Fruit fly (Drosophila melanogaster): ENCODE data around the gene zfh1.

The zfh1 gene

DNA sequence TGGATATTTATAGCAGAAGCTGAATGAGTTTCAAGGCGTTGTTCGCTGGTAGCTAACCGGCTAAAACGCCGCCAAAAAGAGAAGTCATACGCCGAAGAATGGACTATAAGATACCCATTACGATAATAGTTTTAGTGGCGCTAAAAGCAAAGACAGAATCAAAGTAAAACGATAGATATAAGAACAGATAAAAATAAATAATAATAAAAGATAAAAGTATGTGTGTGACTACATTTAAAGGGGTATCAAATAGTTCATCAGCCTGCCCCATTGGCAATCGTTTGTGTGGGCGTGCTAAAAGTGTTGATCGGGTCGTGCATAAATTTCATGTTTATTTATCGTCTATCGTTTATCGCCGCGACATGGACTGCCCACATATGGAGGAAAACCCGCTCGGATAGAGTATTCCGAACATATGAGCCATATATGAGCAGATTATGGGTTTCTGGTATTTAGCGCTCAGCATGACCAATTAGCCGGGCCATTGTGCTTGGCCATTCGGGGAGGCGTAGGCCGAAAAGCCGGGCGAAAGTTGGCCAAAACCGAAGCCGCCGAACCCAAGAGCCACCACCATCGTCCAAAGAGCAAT is 31.7 kb downstream of the zfh1 start (continued):
- TF ChIP-seq NK7.1 (GFP tag; optimal IDR thresholded peaks at IDR 0.05) = no peak
- TF ChIP-seq CG8765 (GFP tag; IDR thresholded peaks at IDR 0.05) = no peak
- TF ChIP-seq CG16813 (GFP tag; IDR thresholded peaks at IDR 0.05; ENCODE audit: partially characterized antibody) = peak; percentile 49; the same call in 2 of the 3 replicates
- TF ChIP-seq H15 (GFP tag; IDR thresholded peaks at IDR 0.05) = peak; percentile 63; the same call in 1 of the 3 replicates
- 0 out of 2 replicates have a peak, but pooled peaks have one; percentile 4 for TF ChIP-seq Dref (GFP tag; IDR thresholded peaks at IDR 0.05)
- no peak for TF ChIP-seq CG9609 (GFP tag; optimal IDR thresholded peaks at IDR 0.05)
- TF ChIP-seq CG12071 (GFP tag; optimal IDR thresholded peaks at IDR 0.05) = peak; percentile 50
- TF ChIP-seq abd-A (tag; optimal IDR thresholded peaks at IDR 0.05) = peak; percentile 44
- no peak for TF ChIP-seq hkb (optimal IDR thresholded peaks at IDR 0.05)
- TF ChIP-seq hkb (GFP tag; IDR thresholded peaks at IDR 0.05) = peak; percentile 48
- no peak for TF ChIP-seq CG15479 (GFP tag; optimal IDR thresholded peaks at IDR 0.05)
- TF ChIP-seq slou (GFP tag; optimal IDR thresholded peaks at IDR 0.05) = no peak
- peak; percentile 51 for TF ChIP-seq Drgx (GFP tag; IDR thresholded peaks at IDR 0.05)
- peak; percentile 68 for TF ChIP-seq CG17328 (GFP tag; IDR thresholded peaks at IDR 0.05)
- no peak for TF ChIP-seq CG17802 (tag; optimal IDR thresholded peaks at IDR 0.05)
- TF ChIP-seq CG4424 (GFP tag; optimal IDR thresholded peaks at IDR 0.05) = peak; percentile 64
- TF ChIP-seq cas (GFP tag; IDR thresholded peaks at IDR 0.05) = 0 out of 2 replicates have a peak, but pooled peaks have one; percentile 30
- no peak for TF ChIP-seq hbn (GFP tag; IDR thresholded peaks at IDR 0.05; ENCODE audit: partially characterized antibody)
- TF ChIP-seq H2.0 (GFP tag; IDR thresholded peaks at IDR 0.05) = peak; percentile 65
- no peak for TF ChIP-seq zen2 (GFP tag; IDR thresholded peaks at IDR 0.05; ENCODE audit: partially characterized antibody)
- TF ChIP-seq Gug (GFP tag; IDR thresholded peaks at IDR 0.05) = peak; percentile 62
- TF ChIP-seq sisA (GFP tag; IDR thresholded peaks at IDR 0.05) = peak; percentile 70
- TF ChIP-seq mld (GFP tag; IDR thresholded peaks at IDR 0.05; ENCODE audit: partially characterized antibody) = no peak
- TF ChIP-seq pan (optimal IDR thresholded peaks at IDR 0.05) = no peak
- peak in 1 of 2 experiments; percentile 72 for TF ChIP-seq pan (GFP tag; optimal IDR thresholded peaks at IDR 0.05 in 1 of 2, IDR thresholded peaks at IDR 0.05 in 1 of 2)
- peak; percentile 87 for TF ChIP-seq gem (tag; optimal IDR thresholded peaks at IDR 0.05)
- TF ChIP-seq tna (GFP tag; IDR thresholded peaks at IDR 0.05; ENCODE audit: partially characterized antibody) = peak; percentile 29; the same call in 1 of the 2 replicates
- no peak for TF ChIP-seq CG12299 (tag; optimal IDR thresholded peaks at IDR 0.05)
- TF ChIP-seq CG2889 (GFP tag; IDR thresholded peaks at IDR 0.05) = peak; percentile 59; the same call in 1 of the 3 replicates
- no peak for TF ChIP-seq Lpt (GFP tag; optimal IDR thresholded peaks at IDR 0.05)
- no peak for TF ChIP-seq insv (GFP tag; optimal IDR thresholded peaks at IDR 0.05)
- TF ChIP-seq al (GFP tag; IDR thresholded peaks at IDR 0.05) = peak; percentile 77
- TF ChIP-seq Aef1 (GFP tag; IDR thresholded peaks at IDR 0.05) = peak; percentile 64
- no peak for TF ChIP-seq CG33557 (GFP tag; optimal IDR thresholded peaks at IDR 0.05)
- TF ChIP-seq CG6254 (GFP tag; optimal IDR thresholded peaks at IDR 0.05) = no peak
- no peak for TF ChIP-seq sna (GFP tag; IDR thresholded peaks at IDR 0.05; ENCODE audit: partially characterized antibody)
- no peak for TF ChIP-seq CG6765 (GFP tag; optimal IDR thresholded peaks at IDR 0.05)
- peak; percentile 48 for TF ChIP-seq CG18764 (GFP tag; optimal IDR thresholded peaks at IDR 0.05)
- no peak for TF ChIP-seq amos (GFP tag; IDR thresholded peaks at IDR 0.05; ENCODE audit: partially characterized antibody)
- TF ChIP-seq lab (GFP tag; optimal IDR thresholded peaks at IDR 0.05) = peak; percentile 73
- no peak for TF ChIP-seq CG7745 (tag; optimal IDR thresholded peaks at IDR 0.05)
- TF ChIP-seq hth (optimal IDR thresholded peaks at IDR 0.05) = no peak
- peak; percentile 36 for TF ChIP-seq ems (GFP tag; optimal IDR thresholded peaks at IDR 0.05)
- TF ChIP-seq wdn (GFP tag; IDR thresholded peaks at IDR 0.05) = no peak
- peak; percentile 13 for TF ChIP-seq CG12104 (GFP tag; optimal IDR thresholded peaks at IDR 0.05)
- no peak for TF ChIP-seq bigmax (GFP tag; optimal IDR thresholded peaks at IDR 0.05)
- peak; percentile 53 for TF ChIP-seq Vsx1 (GFP tag; optimal IDR thresholded peaks at IDR 0.05)
- TF ChIP-seq CG9215 (GFP tag; IDR thresholded peaks at IDR 0.05) = peak; percentile 61
- TF ChIP-seq CG5953 (GFP tag; IDR thresholded peaks at IDR 0.05) = peak; percentile 41; the same call in 1 of the 2 replicates
- peak; percentile 54; the same call in 2 of the 3 replicates for TF ChIP-seq CG11456 (GFP tag; IDR thresholded peaks at IDR 0.05)
- no peak for TF ChIP-seq slp2 (GFP tag; optimal IDR thresholded peaks at IDR 0.05)
